Worm (Caenorhabditis elegans): ENCODE data around the gene acbp-3.

DNA sequence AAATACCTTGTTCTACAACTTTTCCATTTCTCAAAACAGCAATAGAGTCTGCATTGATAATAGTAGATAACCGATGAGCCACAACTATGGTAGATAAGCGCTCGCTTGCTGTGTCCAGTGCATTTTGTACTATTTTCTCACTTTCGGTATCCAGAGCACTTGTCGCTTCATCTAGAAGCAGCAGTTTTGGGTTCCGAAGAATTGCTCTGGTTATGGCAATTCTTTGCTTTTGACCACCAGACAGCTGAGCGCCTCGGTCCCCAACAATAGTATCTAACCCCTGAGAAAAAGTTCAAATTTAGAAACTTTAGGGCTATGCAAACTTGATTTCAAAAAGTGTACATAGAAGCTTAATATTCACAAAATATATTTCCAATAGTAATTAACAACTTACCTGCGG, 43.5 kb upstream of the acbp-3 start:
- no peak for TF ChIP-seq dao-5 (tag; optimal IDR thresholded peaks at IDR 0.05)
- TF ChIP-seq him-1 (tag; optimal IDR thresholded peaks at IDR 0.05) = no peak

All from whole organism, L4/young adult.